Worm (Caenorhabditis elegans) whole organism, L4 larva: ENCODE results near the gene sly-1.

Experiments
- F10B5.3 ChIP-seq: sonication (generic microtip); optimal IDR thresholded peaks from 2 replicates; lab custom pipeline; 2016; ENCODE audit warnings: mild to moderate bottlenecking, missing genetic modification characterization, missing compliant biosample characterization
- F26F4.8 ChIP-seq: fragments of 200-800 bp; sonication (Bioruptor generic); conservative IDR thresholded peaks from 2 replicates; pipeline ENCODE4 v1.3.6; 2022; ENCODE audit warnings: missing genetic modification characterization, missing compliant biosample characterization
- F37D6.2 ChIP-seq: sonication (generic microtip); optimal IDR thresholded peaks from 2 replicates; lab custom pipeline; 2016; ENCODE audit warnings: mild to moderate bottlenecking, missing genetic modification characterization, missing compliant biosample characterization
- R02D3.7 ChIP-seq: fragments of 150-350 bp; sonication (generic microtip); optimal IDR thresholded peaks from 3 replicates; lab custom pipeline; 2014; ENCODE audit warnings: missing biosample characterization, missing genetic modification characterization
- T20F7.1 ChIP-seq: fragments of 200-800 bp; sonication (Bioruptor generic); optimal IDR thresholded peaks from 2 replicates; lab custom pipeline; 2018; ENCODE audit warnings: mild to moderate bottlenecking, missing genetic modification characterization, missing compliant biosample characterization
- ZK546.5 ChIP-seq, 2 experiments: sonication (generic microtip); optimal IDR thresholded peaks; 2 replicates each; lab custom pipeline; 2017; ENCODE audit warnings: missing biosample characterization in 2 of 2, missing genetic modification characterization in 2 of 2
- aly-2 ChIP-seq: sonication (generic microtip); optimal IDR thresholded peaks from 2 replicates; lab custom pipeline; 2018; ENCODE audit warnings: missing biosample characterization, missing genetic modification characterization
- ama-1 ChIP-seq: fragments of 150-350 bp; optimal IDR thresholded peaks from 2 replicates; lab custom pipeline; 2014; ENCODE audit warnings: inconsistent platforms, mixed read lengths
- arid-1 ChIP-seq: fragments of 200-800 bp; sonication (Bioruptor generic); conservative IDR thresholded peaks from 2 replicates; pipeline ENCODE4 v1.3.6; 2022; ENCODE audit warnings: missing genetic modification reagents, missing genetic modification characterization, missing compliant biosample characterization
- attf-4 ChIP-seq: sonication (generic microtip); optimal IDR thresholded peaks from 3 replicates; lab custom pipeline; 2017; ENCODE audit warnings: missing biosample characterization, missing genetic modification characterization
- ceh-20 ChIP-seq: fragments of 200-800 bp; sonication (Bioruptor generic); IDR thresholded peaks from 2 replicates; pipeline ENCODE4 v1.3.6; 2022; ENCODE audit warnings: missing genetic modification reagents, missing genetic modification characterization, missing compliant biosample characterization
- ceh-44 ChIP-seq: fragments of 200-800 bp; sonication (Bioruptor generic); IDR thresholded peaks from 2 replicates; pipeline ENCODE4 v1.3.6; 2022; ENCODE audit warnings: missing genetic modification reagents, missing genetic modification characterization, missing compliant biosample characterization
- daf-16 ChIP-seq, 3 experiments: sonication (generic microtip); optimal IDR thresholded peaks; 2 replicates each; lab custom pipeline; 2016 to 2017; ENCODE audit warnings: missing genetic modification characterization in 3 of 3, missing genetic modification reagents in 3 of 3, mild to moderate bottlenecking in 2 of 3, missing compliant biosample characterization in 2 of 3, missing biosample characterization in 1 of 3, moderate library complexity in 1 of 3
- daf-8 ChIP-seq: fragments of 200-800 bp; sonication (Bioruptor generic); IDR thresholded peaks from 2 replicates; pipeline ENCODE4 v1.3.6; 2022; ENCODE audit warnings: missing genetic modification characterization, missing compliant biosample characterization
- dmd-6 ChIP-seq: fragments of 200-800 bp; sonication (Bioruptor generic); IDR thresholded peaks from 2 replicates; pipeline ENCODE4 v1.3.6; 2022; ENCODE audit warnings: missing genetic modification reagents, missing genetic modification characterization, missing compliant biosample characterization
- dmd-9 ChIP-seq: fragments of 200-800 bp; sonication (Bioruptor generic); IDR thresholded peaks from 2 replicates; pipeline ENCODE4 v1.3.6; 2022; ENCODE audit warnings: missing genetic modification reagents, missing genetic modification characterization, missing compliant biosample characterization
- duxl-1 ChIP-seq: sonication (generic microtip); optimal IDR thresholded peaks from 2 replicates; lab custom pipeline; 2016; ENCODE audit warnings: mild to moderate bottlenecking, missing genetic modification characterization, moderate library complexity, missing compliant biosample characterization; ENCODE audit not compliant: poor library complexity
- egl-43 ChIP-seq: fragments of 200-800 bp; sonication (Bioruptor generic); IDR thresholded peaks from 2 replicates; pipeline ENCODE4 v1.3.6; 2022; ENCODE audit warnings: missing genetic modification reagents, missing genetic modification characterization, missing compliant biosample characterization
- fos-1 ChIP-seq: fragments of 150-350 bp; optimal IDR thresholded peaks from 2 replicates; lab custom pipeline; 2014; ENCODE audit warnings: missing biosample characterization, missing genetic modification characterization
- hlh-11 ChIP-seq: fragments of 200-800 bp; sonication (Bioruptor generic); optimal IDR thresholded peaks from 2 replicates; lab custom pipeline; 2018; ENCODE audit warnings: mild to moderate bottlenecking, missing genetic modification characterization, missing compliant biosample characterization
- hlh-30 ChIP-seq: sonication (generic microtip); optimal IDR thresholded peaks from 2 replicates; lab custom pipeline; 2017; ENCODE audit warnings: antibody characterized with exemption, mild to moderate bottlenecking, missing genetic modification characterization, missing compliant biosample characterization; ENCODE audit not compliant: insufficient read depth
- lin-13 ChIP-seq: fragments of 150-350 bp; optimal IDR thresholded peaks from 2 replicates; lab custom pipeline; 2014; ENCODE audit warnings: missing biosample characterization, missing genetic modification reagents, missing genetic modification characterization
- lin-15B ChIP-seq: fragments of 150-350 bp; sonication (generic microtip); optimal IDR thresholded peaks from 3 replicates; lab custom pipeline; 2014; ENCODE audit warnings: missing biosample characterization, missing genetic modification characterization
- lin-39 ChIP-seq: fragments of 150-350 bp; optimal IDR thresholded peaks from 2 replicates; lab custom pipeline; 2014; ENCODE audit warnings: missing biosample characterization, missing genetic modification reagents, missing genetic modification characterization
- mes-2 ChIP-seq: sonication (generic microtip); optimal IDR thresholded peaks from 2 replicates; lab custom pipeline; 2016; ENCODE audit warnings: missing genotype, mild to moderate bottlenecking, missing genetic modification characterization, missing compliant biosample characterization; ENCODE audit not compliant: poor library complexity, severe bottlenecking
- mxl-2 ChIP-seq: fragments of 200-800 bp; sonication (Bioruptor generic); conservative IDR thresholded peaks from 2 replicates; pipeline ENCODE4 v1.3.6; 2022; ENCODE audit warnings: missing genetic modification reagents, missing genetic modification characterization, missing compliant biosample characterization
- mxl-3 ChIP-seq: fragments of 200-800 bp; sonication (Bioruptor generic); optimal IDR thresholded peaks from 2 replicates; lab custom pipeline; 2018; ENCODE audit warnings: mild to moderate bottlenecking, missing genetic modification characterization, missing compliant biosample characterization
- nhr-10 ChIP-seq: fragments of 150-350 bp; optimal IDR thresholded peaks from 2 replicates; lab custom pipeline; 2014; ENCODE audit warnings: missing biosample characterization, missing genetic modification characterization
- nhr-102 ChIP-seq: sonication (generic microtip); optimal IDR thresholded peaks from 2 replicates; lab custom pipeline; 2016; ENCODE audit warnings: mild to moderate bottlenecking, missing genetic modification characterization, moderate library complexity, missing compliant biosample characterization
- nhr-111 ChIP-seq: fragments of 200-800 bp; sonication (Bioruptor generic); optimal IDR thresholded peaks from 2 replicates; lab custom pipeline; 2018; ENCODE audit warnings: mild to moderate bottlenecking, missing genetic modification characterization, missing compliant biosample characterization
- nhr-25 ChIP-seq: sonication (generic microtip); optimal IDR thresholded peaks from 2 replicates; lab custom pipeline; 2017; ENCODE audit warnings: missing genetic modification characterization, mild to moderate bottlenecking, missing compliant biosample characterization, antibody characterized with exemption, moderate library complexity, borderline replicate concordance; ENCODE audit not compliant: insufficient read depth
- nhr-42 ChIP-seq: fragments of 200-800 bp; sonication (Bioruptor generic); IDR thresholded peaks from 2 replicates; pipeline ENCODE4 v1.3.6; 2022; ENCODE audit warnings: missing genetic modification characterization, missing compliant biosample characterization
- nhr-48 ChIP-seq: sonication (generic microtip); optimal IDR thresholded peaks from 2 replicates; lab custom pipeline; 2016; ENCODE audit warnings: mild to moderate bottlenecking, missing genetic modification characterization, missing compliant biosample characterization
- nhr-6 ChIP-seq: fragments of 150-350 bp; optimal IDR thresholded peaks from 2 replicates; lab custom pipeline; 2014; ENCODE audit warnings: missing biosample characterization, missing genetic modification characterization
- saeg-2 ChIP-seq: fragments of 200-800 bp; sonication (Bioruptor generic); IDR thresholded peaks from 2 replicates; pipeline ENCODE4 v1.3.6; 2022; ENCODE audit warnings: missing genetic modification reagents, missing genetic modification characterization, missing compliant biosample characterization
- sdz-12 ChIP-seq: fragments of 200-800 bp; sonication (Bioruptor generic); optimal IDR thresholded peaks from 2 replicates; lab custom pipeline; 2018; ENCODE audit warnings: mild to moderate bottlenecking, missing genetic modification characterization, missing compliant biosample characterization
- unc-130 ChIP-seq: sonication (generic microtip); optimal IDR thresholded peaks from 2 replicates; lab custom pipeline; 2016; ENCODE audit warnings: missing genetic modification reagents, missing genetic modification characterization, missing compliant biosample characterization
- unc-62 ChIP-seq, 3 experiments: fragments of 150-350 bp in 1 of 3; sonication (generic microtip); optimal IDR thresholded peaks in 2 of 3; peaks in 1 of 3; 1 replicate in 1 of 3; 2 replicates in 2 of 3; lab custom pipeline; 2014 to 2017; ENCODE audit warnings: missing biosample characterization in 3 of 3, missing genetic modification characterization in 3 of 3, missing genetic modification reagents in 3 of 3, missing genotype in 1 of 3
- vab-7 ChIP-seq: fragments of 200-800 bp; sonication (Bioruptor generic); IDR thresholded peaks from 2 replicates; pipeline ENCODE4 v1.3.6; 2022; ENCODE audit warnings: missing genetic modification reagents, missing genetic modification characterization, missing compliant biosample characterization
- zfp-3 ChIP-seq: fragments of 200-800 bp; sonication (Bioruptor generic); conservative IDR thresholded peaks from 2 replicates; pipeline ENCODE4 v1.3.6; 2022; ENCODE audit warnings: missing genetic modification reagents, missing genetic modification characterization, missing compliant biosample characterization
- zip-11 ChIP-seq: fragments of 200-800 bp; sonication (Bioruptor generic); IDR thresholded peaks from 2 replicates; pipeline ENCODE4 v1.3.6; 2022; ENCODE audit warnings: missing genetic modification characterization, missing compliant biosample characterization
- zip-2 ChIP-seq: fragments of 150-350 bp; optimal IDR thresholded peaks from 2 replicates; lab custom pipeline; 2014; ENCODE audit warnings: missing biosample characterization, missing genetic modification characterization
- ztf-11 ChIP-seq: fragments of 150-350 bp; optimal IDR thresholded peaks from 2 replicates; lab custom pipeline; 2014; ENCODE audit warnings: missing biosample characterization, missing genetic modification characterization

sly-1 gene

ce11 chrIII:10470927-10471326 lies 35.9 kb upstream of the sly-1 start, which contains the start of gene cul-1 (continued):
- no peak for TF ChIP-seq sdz-12 (GFP tag; lab: Kevin White, UChicago)

DNA sequence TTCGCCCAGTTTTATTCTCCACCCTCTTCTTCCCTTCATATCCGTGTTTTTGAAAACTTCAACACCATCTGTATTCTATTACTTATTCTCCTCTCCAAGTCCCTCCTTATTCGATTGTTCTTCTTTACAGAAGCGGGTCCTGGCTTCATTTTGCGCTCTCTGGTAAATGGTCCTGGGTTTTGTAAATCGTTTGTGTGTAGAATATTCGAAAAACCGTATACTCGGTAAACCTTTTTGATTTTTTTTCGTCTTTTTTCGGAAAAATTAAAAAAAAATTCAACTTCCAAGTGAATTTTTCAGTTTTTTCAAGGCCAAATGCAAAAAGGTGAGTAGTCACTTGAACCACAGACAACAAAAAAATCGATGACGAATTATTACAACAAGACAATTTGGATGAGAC lies 31.9 kb upstream of the sly-1 start, which contains the start of gene D2045.9:
D2045.9 (plus strand) TSS at position 301 of the 400 bp plus-strand sequence.
- TF ChIP-seq unc-62 (GFP tag; optimal IDR thresholded peaks at IDR 0.05 in 1 of 2; lab: Kevin White, UChicago), result no peak
- TF ChIP-seq unc-62 (tag; optimal IDR thresholded peaks at IDR 0.05; lab: Kevin White, UChicago), result no peak
- TF ChIP-seq mxl-2 (GFP tag; lab: Robert Waterston, UW), result no peak
- TF ChIP-seq nhr-25 (tag; lab: Kevin White, UChicago), result no peak
- no peak for TF ChIP-seq egl-43 (GFP tag; lab: Robert Waterston, UW)
- no peak for TF ChIP-seq nhr-6
- no peak for TF ChIP-seq zfp-3
- no peak for TF ChIP-seq T20F7.1
- no peak for TF ChIP-seq lin-13 (GFP tag; lab: Kevin White, UChicago)
- no peak for TF ChIP-seq F10B5.3 (tag; lab: Kevin White, UChicago)
- no peak for TF ChIP-seq nhr-102 (tag; lab: Kevin White, UChicago)
- TF ChIP-seq saeg-2 (GFP tag; lab: Robert Waterston, UW), result no peak
- no peak for TF ChIP-seq aly-2 (tag; lab: Kevin White, UChicago)
- no peak for TF ChIP-seq lin-39 (tag; lab: Kevin White, UChicago)
- TF ChIP-seq arid-1, result no peak
- no peak for TF ChIP-seq ceh-20 (GFP tag; lab: Robert Waterston, UW)
- no peak for TF ChIP-seq nhr-111 (GFP tag; lab: Kevin White, UChicago)
- TF ChIP-seq mes-2 (tag; lab: Kevin White, UChicago), result no peak

DNA sequence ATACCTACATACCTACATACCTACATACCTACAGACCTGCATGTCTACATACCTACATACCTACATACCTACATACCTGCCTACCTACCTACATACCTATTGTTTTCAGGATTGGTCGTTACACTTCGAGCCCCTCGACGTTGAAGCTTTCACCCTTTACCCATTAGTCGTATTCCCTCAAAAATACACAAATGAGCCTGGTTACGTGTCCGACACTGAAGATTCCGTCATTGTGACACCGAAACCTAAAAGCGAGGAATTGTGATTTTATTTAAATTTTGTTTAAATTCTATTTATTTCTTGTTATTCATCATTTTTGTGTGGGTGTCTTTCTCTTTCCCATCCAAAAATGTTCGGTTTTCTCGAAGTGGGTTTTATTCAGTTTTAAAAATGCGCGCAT lies 27.7 kb upstream of the sly-1 start, which contains the start of gene D2045.7:
D2045.7 (plus strand) TSS at position 301 of the 400 bp plus-strand sequence.
- no peak for TF ChIP-seq lin-39 (tag; lab: Kevin White, UChicago)
- TF ChIP-seq nhr-42 (GFP tag; lab: Robert Waterston, UW), result no peak
- TF ChIP-seq unc-130, result no peak
- no peak for TF ChIP-seq daf-16 (GFP tag; optimal IDR thresholded peaks at IDR 0.05; lab: Kevin White, UChicago)
- TF ChIP-seq daf-16 (tag; optimal IDR thresholded peaks at IDR 0.05; lab: Kevin White, UChicago), result no peak
- TF ChIP-seq mxl-2 (GFP tag; lab: Robert Waterston, UW), result no peak
- no peak for TF ChIP-seq lin-13 (GFP tag; lab: Kevin White, UChicago)
- no peak for TF ChIP-seq zip-11 (GFP tag; lab: Robert Waterston, UW)
- no peak for TF ChIP-seq ceh-44 (GFP tag; lab: Robert Waterston, UW)
- TF ChIP-seq hlh-11 (tag; lab: Kevin White, UChicago), result no peak
- no peak for TF ChIP-seq lin-15B (tag; lab: Kevin White, UChicago)
- TF ChIP-seq zip-2, result no peak
- no peak for TF ChIP-seq fos-1
- no peak for TF ChIP-seq zfp-3
- no peak for TF ChIP-seq daf-8
- TF ChIP-seq nhr-48, result no peak
- no peak for TF ChIP-seq unc-62 (GFP tag; optimal IDR thresholded peaks at IDR 0.05 in 1 of 2; lab: Kevin White, UChicago)
- no peak for TF ChIP-seq unc-62 (tag; optimal IDR thresholded peaks at IDR 0.05; lab: Kevin White, UChicago)
- no peak for TF ChIP-seq R02D3.7 (tag; lab: Kevin White, UChicago)
- TF ChIP-seq egl-43 (GFP tag; lab: Robert Waterston, UW), result no peak

DNA sequence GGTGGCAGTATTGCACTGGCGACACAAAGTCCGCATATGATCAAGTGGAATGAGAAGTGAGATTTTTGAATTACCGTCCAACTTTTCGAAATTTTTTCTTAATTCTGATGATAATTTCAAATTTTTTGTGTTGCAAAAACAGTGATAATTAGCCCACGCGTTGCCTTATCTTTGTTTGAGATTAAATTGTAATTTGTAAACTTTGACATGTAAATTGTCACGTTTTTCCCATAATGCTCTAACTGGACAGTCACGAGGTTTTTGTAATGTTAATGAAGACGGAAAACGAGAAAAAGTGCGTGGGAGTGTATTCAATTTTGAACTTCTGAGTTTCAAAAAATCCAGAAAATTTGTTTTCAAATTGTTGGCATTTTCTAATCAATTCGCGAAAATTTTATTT lies 25.4 kb upstream of the sly-1 start:
- TF ChIP-seq vab-7 (GFP tag; lab: Robert Waterston, UW) (no peak), ZK546.5 (tag; optimal IDR thresholded peaks at IDR 0.05; lab: Kevin White, UChicago) (no peak), ceh-44 (GFP tag; lab: Robert Waterston, UW) (no peak), dmd-9 (GFP tag; lab: Robert Waterston, UW) (no peak), nhr-48 (no peak), daf-16 (GFP tag; optimal IDR thresholded peaks at IDR 0.05; lab: Kevin White, UChicago) (no peak), daf-16 (tag; optimal IDR thresholded peaks at IDR 0.05; lab: Kevin White, UChicago) (peak; percentile 29), ztf-11 (tag; lab: Kevin White, UChicago) (no peak), T20F7.1 (no peak), attf-4 (tag; lab: Kevin White, UChicago) (no peak), unc-62 (GFP tag; optimal IDR thresholded peaks at IDR 0.05 in 1 of 2; lab: Kevin White, UChicago) (peak in 1 of 2 experiments; percentile 93), unc-62 (tag; optimal IDR thresholded peaks at IDR 0.05; lab: Kevin White, UChicago) (no peak), hlh-30 (peak; percentile 12), ama-1 (lab: Kevin White, UChicago) (no peak), dmd-6 (GFP tag; lab: Robert Waterston, UW) (0 out of 2 replicates have a peak, but pooled peaks have one; percentile 25), nhr-10 (tag; lab: Kevin White, UChicago) (no peak), F26F4.8 (GFP tag; lab: Robert Waterston, UW) (no peak), mxl-3 (GFP tag; lab: Kevin White, UChicago) (no peak), F37D6.2 (tag; lab: Kevin White, UChicago) (no peak), duxl-1 (no peak)
